Worm (Caenorhabditis elegans) whole organism, early embryonic: ENCODE results near the gene C42C1.12.
"Not testable (repeated sequence)": the region's sequence is repeated elsewhere in the genome, so short reads cannot be mapped to it uniquely, and the experiment has no call there.

Experiments
- B0310.2 ChIP-seq: sonication (generic microtip); optimal IDR thresholded peaks from 2 replicates; lab custom pipeline; 2016; ENCODE audit warnings: mild to moderate bottlenecking, missing genetic modification characterization, missing compliant biosample characterization
- F13C5.2 ChIP-seq: sonication (generic microtip); optimal IDR thresholded peaks from 2 replicates; lab custom pipeline; 2017; ENCODE audit warnings: mild to moderate bottlenecking, missing genetic modification characterization, inconsistent platforms, missing compliant biosample characterization
- aly-1 ChIP-seq: sonication (generic microtip); optimal IDR thresholded peaks from 2 replicates; lab custom pipeline; 2016; ENCODE audit warnings: missing genetic modification characterization, missing compliant biosample characterization
- ama-1 ChIP-seq: fragments of 150-350 bp; optimal IDR thresholded peaks from 2 replicates; lab custom pipeline; 2014
- ceh-13 ChIP-seq: fragments of 200-800 bp; sonication (Bioruptor generic); optimal IDR thresholded peaks from 2 replicates; lab custom pipeline; 2018; ENCODE audit warnings: mild to moderate bottlenecking, missing genetic modification characterization, missing compliant biosample characterization
- ceh-36 ChIP-seq: sonication (generic microtip); optimal IDR thresholded peaks from 2 replicates; lab custom pipeline; 2016; ENCODE audit warnings: missing genetic modification characterization, inconsistent platforms, missing compliant biosample characterization
- ets-7 ChIP-seq: sonication (generic microtip); optimal IDR thresholded peaks from 2 replicates; lab custom pipeline; 2016; ENCODE audit warnings: missing genotype, missing genetic modification characterization, missing compliant biosample characterization
- flt-1 ChIP-seq: fragments of 200-800 bp; sonication (Bioruptor generic); IDR thresholded peaks from 2 replicates; pipeline ENCODE4 v1.3.6; 2022; ENCODE audit warnings: missing genetic modification characterization, missing compliant biosample characterization
- hmbx-1 ChIP-seq: sonication (generic microtip); optimal IDR thresholded peaks from 2 replicates; lab custom pipeline; 2016; ENCODE audit warnings: mild to moderate bottlenecking, missing genetic modification characterization, missing compliant biosample characterization
- hmg-4 ChIP-seq: fragments of 200-800 bp; sonication (Bioruptor generic); optimal IDR thresholded peaks from 2 replicates; lab custom pipeline; 2018; ENCODE audit warnings: mild to moderate bottlenecking, missing genetic modification characterization, missing compliant biosample characterization
- hnd-1 ChIP-seq: sonication (generic microtip); optimal IDR thresholded peaks from 2 replicates; lab custom pipeline; 2016; ENCODE audit warnings: missing genetic modification characterization, missing compliant biosample characterization
- pes-1 ChIP-seq: fragments of 200-800 bp; sonication (Bioruptor generic); IDR thresholded peaks from 2 replicates; pipeline ENCODE4 v1.3.6; 2022; ENCODE audit warnings: missing genetic modification reagents, missing genetic modification characterization, missing compliant biosample characterization
- scrt-1 ChIP-seq: fragments of 200-800 bp; sonication (Bioruptor generic); IDR thresholded peaks from 2 replicates; pipeline ENCODE4 v1.3.6; 2022; ENCODE audit warnings: missing genetic modification characterization, missing compliant biosample characterization
- sea-1 ChIP-seq: fragments of 200-800 bp; sonication (Bioruptor generic); conservative IDR thresholded peaks from 2 replicates; pipeline ENCODE4 v1.3.6; 2022; ENCODE audit warnings: missing genetic modification characterization, missing compliant biosample characterization
- tbx-11 ChIP-seq: fragments of 200-800 bp; sonication (Bioruptor generic); IDR thresholded peaks from 2 replicates; pipeline ENCODE4 v1.3.6; 2022; ENCODE audit warnings: missing genetic modification characterization, missing compliant biosample characterization
- tbx-37 ChIP-seq: fragments of 200-800 bp; sonication (Bioruptor generic); conservative IDR thresholded peaks from 2 replicates; pipeline ENCODE4 v1.3.6; 2022; ENCODE audit warnings: missing genetic modification reagents, missing genetic modification characterization, missing compliant biosample characterization
- tra-4 ChIP-seq: sonication (generic microtip); optimal IDR thresholded peaks from 2 replicates; lab custom pipeline; 2017; ENCODE audit warnings: missing genetic modification characterization, missing compliant biosample characterization

Gene C42C1.12

DNA sequence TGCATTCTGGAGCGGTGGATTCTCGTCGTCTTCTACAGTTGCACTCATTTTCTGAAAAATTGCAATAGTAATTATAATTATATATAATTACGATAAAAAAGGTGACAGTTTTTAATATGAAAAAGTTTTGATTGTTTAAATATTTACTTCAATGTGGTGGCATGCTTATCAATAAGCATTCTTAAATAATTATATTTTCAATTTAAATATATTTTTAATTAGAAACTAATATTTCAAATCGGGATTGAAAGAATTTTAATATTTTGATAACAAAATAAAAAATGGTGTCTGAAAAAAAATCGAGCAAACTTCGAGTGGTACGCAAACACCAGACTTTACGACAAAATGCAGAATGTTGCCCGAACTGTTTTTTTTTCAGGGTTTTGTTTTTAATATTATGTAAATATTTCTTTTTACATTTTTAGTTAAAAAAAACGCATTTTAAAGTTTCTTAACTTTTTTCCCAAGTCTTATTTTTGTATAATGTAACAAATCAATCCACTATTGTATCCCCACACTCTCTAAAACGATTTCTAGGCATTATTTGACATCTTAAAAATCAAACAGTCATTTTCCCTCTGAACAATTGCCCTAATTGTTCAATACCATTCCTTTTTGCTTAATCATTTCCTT is at the start of gene C42C1.12, which contains the start of gene C42C1.19:
Gene C42C1.12 (minus strand): TSS at position 51 of the 633 bp plus-strand sequence.
Gene C42C1.19 (plus strand): TSS at position 583 of the 633 bp plus-strand sequence.
- TF ChIP-seq aly-1 (tag; lab: Kevin White, UChicago), result no peak
- TF ChIP-seq tbx-11 (GFP tag; lab: Robert Waterston, UW), result no peak
- no peak for TF ChIP-seq flt-1 (GFP tag; lab: Robert Waterston, UW)
- no peak for TF ChIP-seq scrt-1 (GFP tag; lab: Robert Waterston, UW)
- no peak for TF ChIP-seq ceh-36
- TF ChIP-seq ets-7 (tag; lab: Kevin White, UChicago), result no peak
- no peak for TF ChIP-seq B0310.2 (tag; lab: Kevin White, UChicago)
- no peak for TF ChIP-seq pes-1 (GFP tag; lab: Robert Waterston, UW)
- no peak for TF ChIP-seq F13C5.2 (tag; lab: Kevin White, UChicago)
- no peak for TF ChIP-seq tra-4 (tag; lab: Kevin White, UChicago)
- no peak for TF ChIP-seq hmbx-1
- no peak for TF ChIP-seq sea-1
- no peak for TF ChIP-seq tbx-37 (GFP tag; lab: Robert Waterston, UW)
- TF ChIP-seq hnd-1 (tag; lab: Kevin White, UChicago), result no peak
- no peak for TF ChIP-seq hmg-4 (GFP tag; lab: Kevin White, UChicago)
- TF ChIP-seq ceh-13, result no peak
- no peak for TF ChIP-seq ama-1 (lab: Kevin White, UChicago)

DNA sequence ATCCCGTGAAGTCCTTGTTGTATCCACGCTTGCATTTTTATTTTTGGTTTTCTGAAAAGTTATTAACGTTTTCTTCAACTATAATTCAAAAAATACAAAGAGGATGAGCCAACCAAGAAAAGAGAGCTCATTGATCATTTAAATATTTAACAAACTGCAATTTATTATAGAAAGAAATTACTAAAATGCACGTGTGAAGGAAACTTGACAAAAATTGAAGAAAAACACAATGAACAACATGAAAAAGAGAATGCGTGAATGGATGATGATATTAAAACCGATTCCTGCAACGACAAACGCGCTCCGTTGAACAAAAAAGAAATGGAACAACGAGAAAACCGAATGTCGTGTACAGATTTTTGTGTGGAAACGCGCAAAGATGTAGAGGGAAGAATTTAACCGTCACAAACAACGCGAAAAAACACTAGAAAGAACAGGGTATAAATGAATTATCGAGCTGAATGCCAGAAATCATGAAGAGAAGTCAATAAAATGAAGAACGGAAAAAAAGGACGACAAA is 48.9 kb upstream of the C42C1.12 start, which contains the start of gene ufd-1:
Gene ufd-1 (minus strand): TSS at position 51 of the 520 bp plus-strand sequence.
- TF ChIP-seq hmg-4 (GFP tag; lab: Kevin White, UChicago) (no peak), ceh-36 (no peak), flt-1 (GFP tag; lab: Robert Waterston, UW) (no peak), aly-1 (tag; lab: Kevin White, UChicago) (no peak), hnd-1 (tag; lab: Kevin White, UChicago) (no peak), tbx-37 (GFP tag; lab: Robert Waterston, UW) (no peak), sea-1 (no peak), tra-4 (tag; lab: Kevin White, UChicago) (no peak), F13C5.2 (tag; lab: Kevin White, UChicago) (no peak), ets-7 (tag; lab: Kevin White, UChicago) (no peak), pes-1 (GFP tag; lab: Robert Waterston, UW) (no peak), ama-1 (lab: Kevin White, UChicago) (no peak), scrt-1 (GFP tag; lab: Robert Waterston, UW) (no peak), tbx-11 (GFP tag; lab: Robert Waterston, UW) (no peak), ceh-13 (no peak), hmbx-1 (no peak), B0310.2 (tag; lab: Kevin White, UChicago) (no peak)

DNA sequence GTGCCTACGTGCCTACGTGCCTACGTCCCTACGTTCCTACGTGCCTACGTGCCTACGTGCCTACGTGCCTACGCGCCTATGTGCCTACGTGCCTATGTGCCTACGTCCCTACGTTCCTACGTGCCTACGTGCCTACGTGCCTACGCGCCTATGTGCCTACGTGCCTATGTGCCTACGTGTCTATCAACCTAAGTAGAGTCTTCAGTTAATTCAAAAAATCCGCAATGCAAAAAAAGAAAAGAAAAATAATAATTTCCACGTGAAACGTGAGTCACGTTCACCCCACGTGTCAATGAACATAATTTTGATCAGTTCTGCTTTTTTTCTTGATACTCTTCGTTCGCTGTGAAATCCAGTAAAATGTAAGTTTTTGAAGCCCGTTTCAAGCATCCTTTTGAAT is 44.9 kb upstream of the C42C1.12 start, which contains the start of gene F19B6.3:
Gene F19B6.3 (plus strand): TSS at position 301 of the 400 bp plus-strand sequence.
- not testable (repeated sequence) for TF ChIP-seq sea-1; ama-1 (lab: Kevin White, UChicago); B0310.2 (tag; lab: Kevin White, UChicago)

DNA sequence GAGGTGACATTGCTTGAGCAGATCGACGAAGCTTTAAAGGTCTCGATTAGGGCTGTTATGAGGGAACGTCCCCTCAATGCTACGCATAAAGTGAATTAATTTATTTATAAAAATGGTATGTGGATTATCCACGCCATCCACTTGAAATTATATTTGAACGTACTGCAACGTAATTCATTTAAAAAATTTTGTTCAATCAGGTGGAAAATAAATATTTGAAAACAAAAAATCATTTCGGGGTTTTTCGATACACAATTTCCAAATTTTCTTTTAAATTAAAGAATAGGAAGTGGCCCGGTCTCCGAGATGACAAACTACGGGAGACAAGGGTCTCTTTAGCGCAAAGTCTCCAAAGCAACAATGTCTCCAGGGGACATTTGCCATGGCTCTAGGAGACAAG is 29.6 kb upstream of the C42C1.12 start, which contains the start of gene oac-58:
Gene oac-58 (minus strand): TSS at position 101 of the 400 bp plus-strand sequence.
- no peak for TF ChIP-seq ceh-36

DNA sequence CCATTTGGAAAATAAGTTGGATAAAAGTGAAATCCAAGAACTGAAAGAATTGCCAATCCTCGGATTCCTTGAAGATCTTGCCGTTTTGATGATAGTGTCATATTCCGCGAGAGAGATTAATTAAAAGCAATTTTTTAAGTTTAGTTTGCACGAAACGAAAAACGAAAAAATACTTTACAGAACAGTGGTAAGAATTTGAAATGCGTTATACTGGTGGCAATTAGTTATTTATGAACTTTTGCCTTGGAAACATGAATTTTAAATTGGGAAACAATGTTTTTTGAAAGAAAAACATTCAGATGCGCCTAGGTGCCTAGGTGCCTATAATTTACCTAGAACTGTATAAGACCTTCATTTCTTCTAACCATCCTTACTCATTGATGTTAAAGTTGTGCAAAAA is 25.7 kb upstream of the C42C1.12 start, which contains the start of gene oac-57:
Gene oac-57 (minus strand): TSS at position 101 of the 400 bp plus-strand sequence.
- no peak for TF ChIP-seq tbx-37 (GFP tag; lab: Robert Waterston, UW)
- TF ChIP-seq aly-1 (tag; lab: Kevin White, UChicago), result no peak
- no peak for TF ChIP-seq hmbx-1
- no peak for TF ChIP-seq pes-1 (GFP tag; lab: Robert Waterston, UW)
- no peak for TF ChIP-seq F13C5.2 (tag; lab: Kevin White, UChicago)
- no peak for TF ChIP-seq B0310.2 (tag; lab: Kevin White, UChicago)
- TF ChIP-seq ceh-13, result no peak
- TF ChIP-seq ama-1 (lab: Kevin White, UChicago), result no peak
- no peak for TF ChIP-seq tra-4 (tag; lab: Kevin White, UChicago)
- TF ChIP-seq hmg-4 (GFP tag; lab: Kevin White, UChicago), result no peak
- no peak for TF ChIP-seq tbx-11 (GFP tag; lab: Robert Waterston, UW)
- no peak for TF ChIP-seq hnd-1 (tag; lab: Kevin White, UChicago)
- no peak for TF ChIP-seq flt-1 (GFP tag; lab: Robert Waterston, UW)
- TF ChIP-seq scrt-1 (GFP tag; lab: Robert Waterston, UW), result no peak
- TF ChIP-seq sea-1, result no peak
- TF ChIP-seq ceh-36, result no peak
- TF ChIP-seq ets-7 (tag; lab: Kevin White, UChicago), result no peak

DNA sequence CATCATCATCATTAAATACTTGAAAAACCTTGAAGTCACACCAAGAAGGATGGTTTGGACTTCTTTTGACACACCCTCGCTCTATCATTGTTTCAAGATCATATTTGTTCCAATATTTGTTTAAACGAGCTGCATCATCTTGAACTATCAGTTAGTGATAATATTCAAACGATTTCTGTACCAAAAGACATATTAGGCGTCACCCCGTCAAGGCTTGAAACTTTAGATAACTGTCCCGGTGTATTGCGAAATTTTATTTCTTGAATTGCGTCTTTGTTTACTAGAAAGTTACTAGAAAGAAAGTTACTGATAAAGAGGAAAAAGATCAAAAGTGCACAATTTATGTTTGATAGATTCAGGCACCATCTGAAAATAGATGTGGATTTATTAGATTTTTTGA is 23.9 kb upstream of the C42C1.12 start:
- TF ChIP-seq tra-4 (tag; lab: Kevin White, UChicago), result no peak
- no peak for TF ChIP-seq flt-1 (GFP tag; lab: Robert Waterston, UW)
- no peak for TF ChIP-seq scrt-1 (GFP tag; lab: Robert Waterston, UW)
- TF ChIP-seq hmbx-1, result no peak
- no peak for TF ChIP-seq sea-1
- TF ChIP-seq ceh-36, result no peak
- no peak for TF ChIP-seq F13C5.2 (tag; lab: Kevin White, UChicago)
- no peak for TF ChIP-seq hnd-1 (tag; lab: Kevin White, UChicago)
- TF ChIP-seq hmg-4 (GFP tag; lab: Kevin White, UChicago), result no peak
- no peak for TF ChIP-seq B0310.2 (tag; lab: Kevin White, UChicago)
- no peak for TF ChIP-seq ets-7 (tag; lab: Kevin White, UChicago)
- TF ChIP-seq ceh-13, result no peak
- no peak for TF ChIP-seq tbx-37 (GFP tag; lab: Robert Waterston, UW)

DNA sequence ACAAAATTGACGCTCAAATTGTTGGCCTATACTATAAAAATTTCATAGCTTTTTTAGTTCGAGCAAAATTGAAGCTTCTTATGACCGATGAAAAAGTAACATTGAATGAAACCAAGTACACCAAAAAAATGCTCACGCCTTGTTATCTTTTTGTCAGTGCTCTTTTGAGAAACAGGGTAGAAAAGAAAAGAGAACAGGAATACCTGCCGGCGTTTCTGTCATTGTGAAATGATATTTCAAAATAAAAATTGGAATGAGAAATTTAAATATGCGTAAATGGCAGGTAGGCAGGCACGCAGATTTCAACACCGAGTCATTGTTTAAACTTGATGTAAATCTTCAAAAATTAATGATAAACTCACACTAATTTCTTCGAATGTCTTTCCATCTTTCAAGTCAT is 22.7 kb upstream of the C42C1.12 start:
- TF ChIP-seq B0310.2 (tag; lab: Kevin White, UChicago), result no peak
- no peak for TF ChIP-seq scrt-1 (GFP tag; lab: Robert Waterston, UW)
- no peak for TF ChIP-seq ceh-13
- no peak for TF ChIP-seq tbx-37 (GFP tag; lab: Robert Waterston, UW)
- no peak for TF ChIP-seq aly-1 (tag; lab: Kevin White, UChicago)
- TF ChIP-seq hnd-1 (tag; lab: Kevin White, UChicago), result no peak
- TF ChIP-seq ets-7 (tag; lab: Kevin White, UChicago), result no peak
- no peak for TF ChIP-seq F13C5.2 (tag; lab: Kevin White, UChicago)
- no peak for TF ChIP-seq pes-1 (GFP tag; lab: Robert Waterston, UW)
- TF ChIP-seq hmbx-1, result no peak
- TF ChIP-seq tra-4 (tag; lab: Kevin White, UChicago), result no peak
- no peak for TF ChIP-seq ceh-36
